Worm (Caenorhabditis elegans): ENCODE measurements around the gene K03A11.4.

- TF ChIP-seq med-1 (GFP tag; optimal IDR thresholded peaks at IDR 0.05; ENCODE audit: insufficient read depth), result no peak
- no peak for TF ChIP-seq ztf-23 (GFP tag; IDR thresholded peaks at IDR 0.05)
These were observed 34.7 kb downstream of the K03A11.4 start for ce11 chrX:13112664-13113063.

All from whole organism, midembryonic.